Fruit fly (Drosophila melanogaster) S2 (cell line): Measurements from ENCODE around the gene beta-PheRS.

ENCODE experiments used
- CG8478 ChIP-seq: fragments of >200 bp; optimal IDR thresholded peaks from 2 replicates; lab custom pipeline; 2018
- CTCF ChIP-seq, 2 experiments: fragments of >200 bp; optimal IDR thresholded peaks; 2 replicates each; lab custom pipeline; 2018

- TF ChIP-seq CTCF (optimal IDR thresholded peaks at IDR 0.05; lab: Kevin White, UChicago) (no peak), CG8478 (lab: Kevin White, UChicago) (no peak)
Measured at dm6 chr3R:24284164-24284563, 31.7 kb upstream of the beta-PheRS start.
